Fruit fly (Drosophila melanogaster): ENCODE results near the gene primo-1.

The primo-1 gene

DNA sequence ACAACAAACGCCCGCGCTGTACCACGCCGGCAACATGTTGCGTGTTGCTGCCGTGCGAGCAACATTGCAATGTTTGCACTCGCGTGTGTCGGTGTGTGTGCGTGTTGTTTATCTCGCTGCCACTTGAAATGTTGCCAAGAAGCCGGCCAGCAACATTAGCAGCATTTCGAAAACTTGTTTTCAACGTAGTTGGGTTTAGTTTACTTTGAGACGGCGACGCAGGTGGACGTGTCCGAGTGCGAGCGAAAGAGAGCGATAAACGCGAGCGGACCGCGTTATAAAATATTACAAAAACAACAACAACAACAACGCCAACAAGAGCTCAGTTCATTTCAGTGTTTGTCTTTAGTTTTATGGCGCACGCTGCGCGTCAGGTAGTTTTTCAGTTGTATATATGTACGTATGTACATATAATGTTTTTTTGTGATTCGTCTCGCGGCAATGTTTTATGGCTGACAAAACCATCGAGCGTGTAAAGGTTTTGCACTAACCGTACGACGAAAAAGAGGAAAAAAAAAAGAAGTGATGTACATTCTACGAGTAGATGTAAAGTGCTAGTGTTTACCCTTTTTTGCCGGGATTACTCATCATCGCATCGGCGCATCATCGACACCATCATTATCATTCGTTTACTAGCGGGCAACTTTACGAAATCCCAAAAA is 3.5 kb upstream of the primo-1 start, which contains the start of gene kmr (continued):
- TF ChIP-seq Spps (tag; optimal IDR thresholded peaks at IDR 0.05) (no peak), CG11696 (GFP tag; IDR thresholded peaks at IDR 0.05) (no peak; the same call in 1 of the 2 replicates), CTCF (GFP tag; optimal IDR thresholded peaks at IDR 0.05) (peak; percentile 37), cad (GFP tag; optimal IDR thresholded peaks at IDR 0.05) (peak; percentile 87), Scr (GFP tag; IDR thresholded peaks at IDR 0.05; ENCODE audit: partially characterized antibody) (peak; percentile 9; the same call in 1 of the 2 replicates), CG10267 (tag; optimal IDR thresholded peaks at IDR 0.05) (peak; percentile 32), CG8944 (GFP tag; optimal IDR thresholded peaks at IDR 0.05) (no peak), HLH54F (GFP tag; optimal IDR thresholded peaks at IDR 0.05) (no peak), Nf-YA (GFP tag; IDR thresholded peaks at IDR 0.05) (no peak), TFAM (GFP tag; optimal IDR thresholded peaks at IDR 0.05) (no peak), sens-2 (GFP tag; IDR thresholded peaks at IDR 0.05) (no peak), CG1024 (GFP tag; IDR thresholded peaks at IDR 0.05) (no peak), E2f1 (GFP tag; IDR thresholded peaks at IDR 0.05) (no peak), CG6689 (GFP tag; IDR thresholded peaks at IDR 0.05) (no peak), E2f2 (GFP tag; IDR thresholded peaks at IDR 0.05) (peak; percentile 12; the same call in 1 of the 2 replicates), CG13624 (GFP tag; optimal IDR thresholded peaks at IDR 0.05) (peak; percentile 2), B-H1 (GFP tag; IDR thresholded peaks at IDR 0.05) (no peak; the same call in 2 of the 3 replicates), CG11247 (GFP tag; IDR thresholded peaks at IDR 0.05) (no peak), hkb (optimal IDR thresholded peaks at IDR 0.05) (no peak), hkb (GFP tag; IDR thresholded peaks at IDR 0.05) (peak; percentile 75), so (GFP tag; IDR thresholded peaks at IDR 0.05) (peak; percentile 88; the same call in 1 of the 3 replicates), ems (GFP tag; optimal IDR thresholded peaks at IDR 0.05) (no peak), CG12659 (GFP tag; optimal IDR thresholded peaks at IDR 0.05) (peak; percentile 24), CG9797 (GFP tag; optimal IDR thresholded peaks at IDR 0.05) (peak; percentile 27), CG3838 (GFP tag; optimal IDR thresholded peaks at IDR 0.05) (no peak), NfI (GFP tag; optimal IDR thresholded peaks at IDR 0.05) (peak; percentile 33), CG1603 (tag; optimal IDR thresholded peaks at IDR 0.05) (peak; percentile 39), CG13287 (GFP tag; IDR thresholded peaks at IDR 0.05; ENCODE audit: partially characterized antibody) (peak; percentile 65; the same call in 1 of the 2 replicates), insv (GFP tag; optimal IDR thresholded peaks at IDR 0.05) (no peak), Doc3 (GFP tag; IDR thresholded peaks at IDR 0.05; ENCODE audit: partially characterized antibody) (no peak), CG17385 (GFP tag; optimal IDR thresholded peaks at IDR 0.05) (peak; percentile 21), hb (GFP tag; IDR thresholded peaks at IDR 0.05; ENCODE audit: partially characterized antibody) (no peak), Ssrp (tag; optimal IDR thresholded peaks at IDR 0.05) (no peak), CG6175 (GFP tag; IDR thresholded peaks at IDR 0.05) (peak; percentile 34; the same call in 1 of the 3 replicates), gcm2 (GFP tag; optimal IDR thresholded peaks at IDR 0.05) (no peak), stwl (tag; optimal IDR thresholded peaks at IDR 0.05) (peak; percentile 8), row (GFP tag; IDR thresholded peaks at IDR 0.05) (no peak; the same call in 2 of the 3 replicates), lab (GFP tag; optimal IDR thresholded peaks at IDR 0.05) (peak; percentile 74), dan (GFP tag; IDR thresholded peaks at IDR 0.05) (no peak), eyg (GFP tag; optimal IDR thresholded peaks at IDR 0.05) (peak; percentile 28), Lpt (GFP tag; optimal IDR thresholded peaks at IDR 0.05) (no peak), abd-A (tag; optimal IDR thresholded peaks at IDR 0.05) (peak; percentile 76), CG18619 (GFP tag; optimal IDR thresholded peaks at IDR 0.05) (no peak), CG7556 (GFP tag; optimal IDR thresholded peaks at IDR 0.05) (no peak), sqz (GFP tag; optimal IDR thresholded peaks at IDR 0.05) (peak; percentile 77), CG33557 (GFP tag; optimal IDR thresholded peaks at IDR 0.05) (no peak), CG10431 (GFP tag; optimal IDR thresholded peaks at IDR 0.05) (peak; percentile 29), HLH4C (GFP tag; IDR thresholded peaks at IDR 0.05; ENCODE audit: partially characterized antibody) (0 out of 3 replicates have a peak, but pooled peaks have one; percentile 27), Sry-β (GFP tag; optimal IDR thresholded peaks at IDR 0.05) (no peak), CG13775 (GFP tag; optimal IDR thresholded peaks at IDR 0.05) (no peak)
